Worm (Caenorhabditis elegans) whole organism, young adult: ENCODE results near the gene col-170.

Experiments
- B0035.1 ChIP-seq: sonication (generic microtip); optimal IDR thresholded peaks from 2 replicates; lab custom pipeline; 2016; ENCODE audit warnings: missing genetic modification characterization, mild to moderate bottlenecking, missing compliant biosample characterization, missing genotype, missing genetic modification reagents
- C06A6.2 ChIP-seq: fragments of 200-800 bp; sonication (Bioruptor generic); conservative IDR thresholded peaks from 2 replicates; pipeline ENCODE4 v1.3.6; 2022; ENCODE audit warnings: missing genetic modification characterization, missing compliant biosample characterization
- D2030.7 ChIP-seq: fragments of 200-800 bp; sonication (Bioruptor generic); IDR thresholded peaks from 2 replicates; pipeline ENCODE4 v1.3.6; 2022; ENCODE audit warnings: missing genetic modification reagents, missing genetic modification characterization, missing compliant biosample characterization
- F22D6.2 ChIP-seq: sonication (generic microtip); optimal IDR thresholded peaks from 2 replicates; lab custom pipeline; 2016; ENCODE audit warnings: mild to moderate bottlenecking, missing genetic modification characterization, missing compliant biosample characterization
- F37B4.10 ChIP-seq: fragments of 200-800 bp; sonication (Bioruptor generic); IDR thresholded peaks from 2 replicates; pipeline ENCODE4 v1.3.6; 2022; ENCODE audit warnings: missing genetic modification characterization, missing compliant biosample characterization
- K12H6.12 ChIP-seq: fragments of 200-800 bp; sonication (Bioruptor generic); optimal IDR thresholded peaks from 2 replicates; lab custom pipeline; 2018; ENCODE audit warnings: mild to moderate bottlenecking, missing genetic modification characterization, missing compliant biosample characterization
- Y53F4B.3 ChIP-seq: fragments of 200-800 bp; sonication (Bioruptor generic); IDR thresholded peaks from 2 replicates; pipeline ENCODE4 v1.3.6; 2022; ENCODE audit warnings: missing genetic modification reagents, missing genetic modification characterization, missing compliant biosample characterization
- Y67H2A.10 ChIP-seq: fragments of 200-800 bp; sonication (Bioruptor generic); conservative IDR thresholded peaks from 2 replicates; pipeline ENCODE4 v1.3.6; 2022; ENCODE audit warnings: missing genetic modification reagents, missing genetic modification characterization, missing compliant biosample characterization
- Y79H2A.3 ChIP-seq: fragments of 200-800 bp; sonication (Bioruptor generic); conservative IDR thresholded peaks from 2 replicates; pipeline ENCODE4 v1.3.6; 2022; ENCODE audit warnings: missing genetic modification reagents, missing genetic modification characterization, missing compliant biosample characterization
- ZK185.1 ChIP-seq: sonication (generic microtip); optimal IDR thresholded peaks from 2 replicates; lab custom pipeline; 2016; ENCODE audit warnings: mild to moderate bottlenecking, missing genetic modification characterization, missing compliant biosample characterization; ENCODE audit not compliant: poor library complexity, severe bottlenecking
- aptf-3 ChIP-seq: fragments of 200-800 bp; sonication (Bioruptor generic); IDR thresholded peaks from 2 replicates; pipeline ENCODE4 v1.3.6; 2022; ENCODE audit warnings: missing genetic modification characterization, missing compliant biosample characterization
- attf-6 ChIP-seq: fragments of 200-800 bp; sonication (Bioruptor generic); IDR thresholded peaks from 2 replicates; pipeline ENCODE4 v1.3.6; 2022; ENCODE audit warnings: missing genetic modification reagents, missing genetic modification characterization, missing compliant biosample characterization
- bed-2 ChIP-seq: fragments of 200-800 bp; sonication (Bioruptor generic); IDR thresholded peaks from 2 replicates; pipeline ENCODE4 v1.3.6; 2022; ENCODE audit warnings: missing genetic modification reagents, missing genetic modification characterization, missing compliant biosample characterization
- ccch-3 ChIP-seq: fragments of 200-800 bp; sonication (Bioruptor generic); optimal IDR thresholded peaks from 2 replicates; lab custom pipeline; 2018; ENCODE audit warnings: mild to moderate bottlenecking, missing genetic modification characterization, missing compliant biosample characterization
- cebp-1 ChIP-seq, 2 experiments: fragments of 200-800 bp in 1 of 2; sonication (Bioruptor generic) in 1 of 2; sonication (generic microtip) in 1 of 2; IDR thresholded peaks in 1 of 2; optimal IDR thresholded peaks in 1 of 2; 2 replicates each; pipeline versions ENCODE4 v1.3.6 to Lab custom; 2017 to 2022; ENCODE audit warnings: missing compliant biosample characterization in 2 of 2, missing genetic modification characterization in 2 of 2, mild to moderate bottlenecking in 1 of 2, missing genetic modification reagents in 1 of 2, moderate library complexity in 1 of 2
- dpff-1 ChIP-seq: sonication (generic microtip); optimal IDR thresholded peaks from 2 replicates; lab custom pipeline; 2017; ENCODE audit warnings: mild to moderate bottlenecking, missing genetic modification characterization, missing compliant biosample characterization
- egl-18 ChIP-seq: fragments of 200-800 bp; sonication (Bioruptor generic); IDR thresholded peaks from 2 replicates; pipeline ENCODE4 v1.3.6; 2022; ENCODE audit warnings: missing genetic modification reagents, missing genetic modification characterization, missing compliant biosample characterization
- fkh-3 ChIP-seq: sonication (generic microtip); optimal IDR thresholded peaks from 2 replicates; lab custom pipeline; 2016; ENCODE audit warnings: mild to moderate bottlenecking, missing genetic modification characterization, missing compliant biosample characterization
- hlh-26 ChIP-seq: fragments of 200-800 bp; sonication (Bioruptor generic); conservative IDR thresholded peaks from 2 replicates; pipeline ENCODE4 v1.3.6; 2022; ENCODE audit warnings: missing genetic modification reagents, missing genetic modification characterization, missing compliant biosample characterization
- hmg-1.2 ChIP-seq: fragments of 200-800 bp; sonication (Bioruptor generic); IDR thresholded peaks from 2 replicates; pipeline ENCODE4 v1.3.6; 2022; ENCODE audit warnings: missing genetic modification reagents, missing genetic modification characterization, missing compliant biosample characterization
- hsf-1 ChIP-seq: fragments of 200-800 bp; sonication (Bioruptor generic); IDR thresholded peaks from 2 replicates; pipeline ENCODE4 v1.3.6; 2022; ENCODE audit warnings: missing genetic modification reagents, missing genetic modification characterization, missing compliant biosample characterization
- lag-1 ChIP-seq: fragments of 200-800 bp; sonication (Bioruptor generic); IDR thresholded peaks from 2 replicates; pipeline ENCODE4 v1.3.6; 2022; ENCODE audit warnings: missing genetic modification reagents, missing genetic modification characterization, missing compliant biosample characterization
- let-607 ChIP-seq, 2 experiments: fragments of 200-800 bp in 1 of 2; sonication (Bioruptor generic) in 1 of 2; sonication (generic microtip) in 1 of 2; optimal IDR thresholded peaks; 2 replicates each; lab custom pipeline; 2016 to 2018; ENCODE audit warnings: mild to moderate bottlenecking in 2 of 2, missing compliant biosample characterization in 2 of 2, missing genetic modification characterization in 2 of 2, moderate library complexity in 2 of 2, missing genotype in 1 of 2
- madf-8 ChIP-seq: fragments of 200-800 bp; sonication (Bioruptor generic); conservative IDR thresholded peaks from 2 replicates; pipeline ENCODE4 v1.3.6; 2022; ENCODE audit warnings: missing genetic modification reagents, missing genetic modification characterization, missing compliant biosample characterization
- mes-4 ChIP-seq: sonication (generic microtip); optimal IDR thresholded peaks from 2 replicates; lab custom pipeline; 2016; ENCODE audit warnings: missing genotype, missing genetic modification characterization, missing compliant biosample characterization
- mxl-1 ChIP-seq: sonication (generic microtip); optimal IDR thresholded peaks from 2 replicates; lab custom pipeline; 2016; ENCODE audit warnings: missing genetic modification characterization, missing compliant biosample characterization
- nfya-1 ChIP-seq: sonication (generic microtip); optimal IDR thresholded peaks from 2 replicates; lab custom pipeline; 2017; ENCODE audit warnings: antibody characterized with exemption, missing compliant biosample characterization, missing genetic modification characterization, borderline replicate concordance; ENCODE audit not compliant: insufficient read depth
- nhr-120 ChIP-seq: fragments of 200-800 bp; sonication (Bioruptor generic); IDR thresholded peaks from 2 replicates; pipeline ENCODE4 v1.3.6; 2022; ENCODE audit warnings: missing genetic modification characterization, missing compliant biosample characterization
- pbrm-1 ChIP-seq: fragments of 200-800 bp; sonication (Bioruptor generic); IDR thresholded peaks from 2 replicates; pipeline ENCODE4 v1.3.6; 2022; ENCODE audit warnings: missing genetic modification reagents, missing genetic modification characterization, missing compliant biosample characterization
- rcor-1 ChIP-seq: fragments of 200-800 bp; sonication (Bioruptor generic); IDR thresholded peaks from 2 replicates; pipeline ENCODE4 v1.3.6; 2022; ENCODE audit warnings: missing genetic modification reagents, missing genetic modification characterization, missing compliant biosample characterization
- sea-2 ChIP-seq: fragments of 200-800 bp; sonication (Bioruptor generic); IDR thresholded peaks from 2 replicates; pipeline ENCODE4 v1.3.6; 2022; ENCODE audit warnings: missing genetic modification characterization, missing compliant biosample characterization
- unc-62 ChIP-seq: fragments of 150-350 bp; optimal IDR thresholded peaks from 2 replicates; lab custom pipeline; 2014; ENCODE audit warnings: missing biosample characterization, missing genetic modification reagents, missing genetic modification characterization
- ztf-6 ChIP-seq: fragments of 200-800 bp; sonication (Bioruptor generic); IDR thresholded peaks from 2 replicates; pipeline ENCODE4 v1.3.6; 2022; ENCODE audit warnings: missing genetic modification reagents, missing genetic modification characterization, missing compliant biosample characterization

Gene col-170

DNA sequence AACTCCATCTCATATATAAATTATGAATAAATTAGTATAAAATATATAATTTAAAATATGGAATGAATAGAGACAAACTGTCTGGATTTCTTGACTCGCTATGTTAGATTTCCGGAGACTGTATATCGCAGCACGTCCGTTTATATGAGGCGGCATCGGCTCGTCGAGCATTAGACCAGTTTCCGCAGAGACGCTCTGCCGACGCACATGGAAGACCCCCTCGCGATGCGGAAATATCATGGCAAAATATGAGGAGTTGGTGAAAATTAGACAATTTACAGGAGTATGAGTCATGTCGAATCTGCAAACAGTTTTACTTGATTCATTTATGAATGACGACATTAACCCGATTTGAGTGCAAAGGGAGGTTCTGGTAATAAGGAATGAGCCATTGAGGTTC is 12.0 kb upstream of the col-170 start, which contains the start of gene chtb-3:
chtb-3 (minus strand) TSS at position 101 of the 400 bp plus-strand sequence.
- no peak for TF ChIP-seq Y67H2A.10

DNA sequence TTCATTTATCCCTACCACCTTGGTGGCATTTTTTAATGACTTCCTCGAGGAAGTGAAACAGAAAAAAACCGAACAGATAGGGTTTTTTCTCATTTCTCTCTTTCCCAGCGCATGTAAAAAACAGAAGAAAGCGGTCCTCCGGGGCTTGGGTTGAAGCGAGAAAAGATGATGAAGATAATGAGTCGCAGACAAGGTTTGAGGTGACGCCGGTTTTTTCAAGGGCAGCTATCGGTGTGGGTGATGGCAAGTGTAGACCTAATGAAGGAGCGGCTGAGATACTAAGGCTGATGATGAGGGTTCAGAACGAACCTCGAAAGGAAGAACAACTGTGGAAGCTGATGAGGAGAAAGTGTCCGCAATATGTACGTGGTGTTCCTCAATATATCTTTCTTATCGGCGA is 10.6 kb upstream of the col-170 start:
- TF ChIP-seq hsf-1 (GFP tag; lab: Robert Waterston, UW) (0 out of 2 replicates have a peak, but pooled peaks have one; percentile 17), attf-6 (no peak), hmg-1.2 (GFP tag; lab: Robert Waterston, UW) (no peak), C06A6.2 (GFP tag; lab: Robert Waterston, UW) (no peak), aptf-3 (no peak)
- TF ChIP-seq, all 124 proteins: peak for 1

DNA sequence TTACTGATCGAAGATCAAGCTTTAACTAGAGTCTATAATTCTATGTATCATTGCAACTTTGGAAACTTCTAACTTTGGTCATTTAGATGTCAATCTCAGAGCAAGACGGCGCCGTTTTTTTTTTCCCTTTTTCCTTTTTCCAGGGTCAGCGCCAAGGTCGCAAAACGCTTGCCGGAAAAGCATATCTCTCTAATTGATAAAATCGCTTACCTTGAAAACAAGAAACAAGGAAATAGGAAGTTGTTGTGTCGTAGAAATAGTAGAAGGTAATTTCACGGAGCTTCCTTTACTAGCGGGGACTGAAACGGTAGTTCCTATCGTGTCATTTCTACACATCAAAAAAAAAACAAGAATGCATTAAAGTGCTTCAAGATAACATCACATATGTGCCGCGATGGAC is 10.1 kb upstream of the col-170 start:
- no peak for TF ChIP-seq unc-62 (GFP tag; lab: Kevin White, UChicago)
- no peak for TF ChIP-seq F22D6.2 (tag; lab: Kevin White, UChicago)
- no peak for TF ChIP-seq D2030.7 (GFP tag; lab: Robert Waterston, UW)
- no peak for TF ChIP-seq mes-4 (tag; lab: Kevin White, UChicago)
- TF ChIP-seq ztf-6 (GFP tag; lab: Robert Waterston, UW), result no peak
- no peak for TF ChIP-seq hlh-26 (GFP tag; lab: Robert Waterston, UW)
- no peak for TF ChIP-seq rcor-1 (GFP tag; lab: Robert Waterston, UW)
- no peak for TF ChIP-seq K12H6.12 (tag; lab: Kevin White, UChicago)
- no peak for TF ChIP-seq ZK185.1 (tag; lab: Kevin White, UChicago)
- TF ChIP-seq pbrm-1 (GFP tag; lab: Robert Waterston, UW), result no peak
- TF ChIP-seq let-607 (tag; optimal IDR thresholded peaks at IDR 0.05; lab: Kevin White, UChicago), result no peak
- TF ChIP-seq ccch-3, result no peak
- TF ChIP-seq sea-2 (GFP tag; lab: Robert Waterston, UW), result no peak
- no peak for TF ChIP-seq attf-6
- no peak for TF ChIP-seq lag-1 (GFP tag; lab: Robert Waterston, UW)
- TF ChIP-seq bed-2, result no peak
- TF ChIP-seq B0035.1 (tag; lab: Kevin White, UChicago), result no peak
- TF ChIP-seq nhr-120 (GFP tag; lab: Robert Waterston, UW), result no peak
- TF ChIP-seq, all 124 proteins: peak for 0

DNA sequence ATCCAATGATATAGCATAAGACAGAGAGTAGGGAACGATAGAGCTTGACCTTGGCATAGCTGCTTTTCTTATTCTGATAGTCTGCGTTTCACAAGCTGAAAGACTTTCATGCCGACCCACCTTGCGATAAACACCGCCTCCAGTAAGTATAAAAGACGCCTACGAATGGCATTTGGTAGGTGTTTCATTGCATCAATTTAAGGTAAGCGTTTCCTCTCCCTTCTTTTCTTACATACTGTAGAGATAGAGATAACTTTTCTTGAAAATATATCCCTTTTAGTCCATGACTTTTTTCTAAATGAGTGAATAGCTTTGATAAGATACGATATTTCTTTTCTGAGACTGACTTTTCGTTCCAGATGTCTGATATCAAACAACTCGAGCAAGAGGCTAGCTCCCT is 8.4 kb upstream of the col-170 start, which contains the start of gene col-167:
col-167 (plus strand) TSS at position 360 of the 400 bp plus-strand sequence.
- no peak for TF ChIP-seq Y53F4B.3 (GFP tag; lab: Robert Waterston, UW)
- TF ChIP-seq Y67H2A.10, result no peak
- no peak for TF ChIP-seq nfya-1 (tag; lab: Kevin White, UChicago)
- no peak for TF ChIP-seq fkh-3 (tag; lab: Kevin White, UChicago)
- TF ChIP-seq dpff-1 (tag; lab: Kevin White, UChicago), result no peak
- no peak for TF ChIP-seq rcor-1 (GFP tag; lab: Robert Waterston, UW)
- no peak for TF ChIP-seq C06A6.2 (GFP tag; lab: Robert Waterston, UW)
- TF ChIP-seq Y79H2A.3 (GFP tag; lab: Robert Waterston, UW), result no peak
- TF ChIP-seq cebp-1 (GFP tag; IDR thresholded peaks at IDR 0.05; lab: Robert Waterston, UW), result no peak
- TF ChIP-seq cebp-1 (tag; optimal IDR thresholded peaks at IDR 0.05; lab: Kevin White, UChicago), result no peak
- no peak for TF ChIP-seq F37B4.10 (GFP tag; lab: Robert Waterston, UW)
- no peak for TF ChIP-seq F22D6.2 (tag; lab: Kevin White, UChicago)
- no peak for TF ChIP-seq mxl-1 (tag; lab: Kevin White, UChicago)
- TF ChIP-seq egl-18 (GFP tag; lab: Robert Waterston, UW), result no peak
- TF ChIP-seq madf-8, result no peak
